Worm (Caenorhabditis elegans): ENCODE data around the gene Y43F4A.4.

Y43F4A.4 gene

DNA sequence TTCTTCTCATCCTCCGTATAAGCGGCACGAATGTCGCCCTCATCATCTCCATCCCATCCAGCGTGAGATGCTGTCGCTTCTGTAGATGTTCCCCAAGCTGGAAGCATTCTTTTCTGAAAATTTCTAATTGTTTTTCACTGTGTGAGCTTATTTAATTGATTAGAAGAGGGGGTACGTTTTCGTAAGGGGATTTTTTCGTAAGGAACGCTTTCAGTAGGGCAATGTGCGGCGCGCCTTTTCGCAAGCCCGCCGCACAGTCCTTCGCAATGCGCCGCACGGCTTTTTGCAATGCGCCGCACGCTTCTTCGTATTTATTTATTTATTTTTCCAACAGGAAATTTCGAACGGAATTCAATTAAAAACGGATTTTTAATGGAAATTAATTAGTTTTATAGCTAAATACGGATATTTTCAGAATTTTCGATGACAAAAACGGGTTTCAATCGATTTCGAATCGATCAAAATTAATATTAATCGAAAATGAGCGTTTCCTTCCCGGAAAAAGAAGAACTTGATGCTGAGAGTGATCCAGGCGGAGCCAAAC lies 47.7 kb downstream of the Y43F4A.4 start, which contains the start of gene set-25:
Gene set-25, minus strand, starts transcription at position 120 of the 544 bp plus-strand sequence.
- peak; percentile 59 for TF ChIP-seq ceh-43 (GFP tag; optimal IDR thresholded peaks at IDR 0.05)
- TF ChIP-seq M03D4.4 (tag; optimal IDR thresholded peaks at IDR 0.05), result peak; percentile 43
- peak; percentile 14 for TF ChIP-seq drap-1 (GFP tag; optimal IDR thresholded peaks at IDR 0.05)
- peak; percentile 51 for TF ChIP-seq mls-2 (tag; optimal IDR thresholded peaks at IDR 0.05)
- peak; percentile 50 for TF ChIP-seq sptf-1 (tag; optimal IDR thresholded peaks at IDR 0.05)

Measured in whole organism, mixed stage, embryonic.